Worm (Caenorhabditis elegans): Measurements from ENCODE around the gene F28A10.8.

DNA sequence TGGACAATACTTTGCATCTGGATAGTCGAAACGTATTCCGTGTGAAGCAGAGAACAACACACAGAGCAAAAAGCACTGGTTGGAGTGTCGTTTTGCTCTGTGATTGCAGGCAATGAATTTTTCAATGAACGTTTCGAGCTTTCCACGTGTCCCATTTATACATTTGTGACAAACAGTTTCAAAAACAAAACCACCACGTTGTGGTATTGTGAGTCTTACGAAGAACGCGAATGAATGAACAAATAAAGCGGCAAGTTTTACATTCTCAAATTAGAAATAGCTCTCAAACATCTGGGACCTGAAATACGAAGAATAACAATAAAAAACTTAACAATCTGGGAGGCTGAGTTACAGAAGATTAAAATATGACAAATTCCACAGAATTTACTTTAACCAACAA is 46.5 kb downstream of the F28A10.8 start, which contains the start of gene F46F5.1:
- TF ChIP-seq hif-1 (tag; optimal IDR thresholded peaks at IDR 0.05) (no peak), fos-1 (tag; optimal IDR thresholded peaks at IDR 0.05) (no peak), mdl-1 (tag; optimal IDR thresholded peaks at IDR 0.05) (no peak), lin-13 (GFP tag; optimal IDR thresholded peaks at IDR 0.05) (no peak)

All from whole organism, L4 larva.